Fruit fly (Drosophila melanogaster) whole organism, wandering third instar larva: Measurements from ENCODE around the gene HDAC3.

ENCODE experiments used
- CrebA ChIP-seq: fragments of 200-800 bp; sonication (Bioruptor generic); optimal IDR thresholded peaks from 2 replicates; lab custom pipeline; 2016; ENCODE audit warnings: missing biosample characterization, mild to moderate bottlenecking, missing genetic modification characterization, borderline replicate concordance
- Hr83 ChIP-seq: fragments of 200-300 bp; sonication (Bioruptor generic); optimal IDR thresholded peaks from 2 replicates; lab custom pipeline; 2016; ENCODE audit warnings: missing biosample characterization, mild to moderate bottlenecking, missing genetic modification characterization, moderate library complexity; ENCODE audit not compliant: poor library complexity, severe bottlenecking
- N ChIP-seq: fragments of >200 bp; optimal IDR thresholded peaks from 2 replicates; lab custom pipeline; 2018; ENCODE audit warnings: missing biosample characterization, missing external identifiers, missing genetic modification characterization

DNA sequence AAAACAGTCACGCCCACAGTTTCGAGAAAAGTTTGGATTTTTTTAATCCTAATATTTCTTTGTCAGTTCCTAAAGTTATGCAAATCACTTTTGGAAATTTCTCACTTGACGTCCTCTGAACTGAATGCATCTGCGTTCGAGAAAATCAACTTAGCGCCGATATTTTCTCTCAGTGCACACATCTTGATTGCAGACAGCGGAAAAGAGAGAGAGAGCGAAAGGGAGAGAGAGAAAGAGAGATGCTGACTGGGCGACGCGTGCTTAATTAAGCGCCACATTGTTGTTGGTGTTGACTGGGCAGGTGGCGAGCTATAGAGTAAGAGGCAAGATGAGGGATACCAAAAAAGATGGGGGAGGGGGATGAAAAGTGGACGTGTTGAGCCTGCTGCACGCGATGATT, 44.2 kb upstream of the HDAC3 start:
- TF ChIP-seq CrebA (GFP tag; lab: Kevin White, UChicago), result no peak
- TF ChIP-seq N (GFP tag; lab: Kevin White, UChicago), result no peak
- no peak for TF ChIP-seq Hr83 (GFP tag; lab: Kevin White, UChicago)
